Fruit fly (Drosophila melanogaster) whole organism, embryonic: ENCODE data around the gene CG14883.

Source experiments
- CG4328 ChIP-seq: fragments of 200-800 bp; sonication (Bioruptor generic); optimal IDR thresholded peaks from 3 replicates; lab custom pipeline; 2017; ENCODE audit warnings: missing biosample characterization, missing genetic modification reagents, missing genetic modification characterization
- CG6791 ChIP-seq: fragments of 200-800 bp; sonication (Bioruptor generic); IDR thresholded peaks from 3 replicates; pipeline ENCODE4 v1.3.6; 2022; ENCODE audit warnings: missing biosample characterization, missing genetic modification characterization; ENCODE audit not compliant: partially characterized antibody
- Jarid2 ChIP-seq: fragments of 200-800 bp; sonication (Bioruptor generic); optimal IDR thresholded peaks from 3 replicates; lab custom pipeline; 2017; ENCODE audit warnings: mild to moderate bottlenecking, missing biosample characterization, missing genetic modification reagents, missing genetic modification characterization
- lmd ChIP-seq: fragments of 200-800 bp; sonication (Bioruptor generic); IDR thresholded peaks from 2 replicates; pipeline ENCODE4 v1.3.6; 2022; ENCODE audit warnings: missing biosample characterization, missing genetic modification characterization

DNA sequence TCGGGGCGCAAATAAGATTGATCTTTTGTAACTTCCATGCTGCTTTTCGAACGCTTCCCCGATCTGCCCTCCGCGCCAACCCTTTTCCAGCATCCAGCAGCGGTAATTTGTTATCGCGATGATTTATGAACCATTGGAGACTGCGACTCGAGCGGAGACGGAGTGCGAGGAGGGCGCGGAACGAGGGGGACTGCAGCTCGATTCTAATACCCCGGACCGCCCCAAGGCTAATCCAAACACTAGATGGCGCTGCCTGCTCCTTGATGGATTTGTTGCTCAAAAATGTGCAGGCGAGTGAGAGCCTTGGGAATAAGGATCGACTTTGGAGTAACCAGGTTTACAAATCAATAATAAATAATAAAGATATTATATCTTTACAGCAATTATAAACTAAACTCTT lies 47.4 kb upstream of the CG14883 start:
- TF ChIP-seq CG6791 (GFP tag; lab: Robert Waterston, UW): no peak
- no peak for TF ChIP-seq Jarid2
- no peak for TF ChIP-seq lmd (GFP tag; lab: Robert Waterston, UW)
- TF ChIP-seq CG4328 (GFP tag; lab: Kevin White, UChicago): no peak
